Worm (Caenorhabditis elegans): Measurements from ENCODE around the gene aqp-6.

DNA sequence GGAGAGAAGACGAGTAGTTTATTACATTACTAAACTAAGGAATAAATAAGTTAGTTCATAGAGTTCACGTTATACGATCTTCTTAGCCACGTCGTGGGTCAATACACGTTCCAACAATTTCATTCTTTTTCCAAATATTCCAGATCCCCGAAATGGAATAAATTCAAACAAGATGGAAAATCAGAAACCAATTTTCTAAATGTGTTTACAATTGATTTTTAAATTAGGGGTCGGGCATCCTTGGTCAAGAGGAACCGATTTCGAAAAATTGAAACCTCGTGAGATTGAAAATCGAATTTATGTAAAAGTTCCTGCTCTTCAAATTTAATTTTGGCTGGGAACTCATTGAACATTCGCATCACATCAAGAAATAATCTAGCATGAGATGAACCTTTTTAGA is 36.5 kb downstream of the aqp-6 start:
- TF ChIP-seq D1046.2 (GFP tag; IDR thresholded peaks at IDR 0.05) (no peak), ceh-32 (tag; optimal IDR thresholded peaks at IDR 0.05; ENCODE audit: poor library complexity) (no peak), ama-1 (optimal IDR thresholded peaks at IDR 0.05) (no peak), saeg-2 (GFP tag; IDR thresholded peaks at IDR 0.05) (no peak), zag-1 (tag; optimal IDR thresholded peaks at IDR 0.05) (no peak), dve-1 (tag; optimal IDR thresholded peaks at IDR 0.05; ENCODE audit: insufficient read depth) (no peak), nhr-237 (tag; optimal IDR thresholded peaks at IDR 0.05) (no peak), spr-1 (tag; optimal IDR thresholded peaks at IDR 0.05) (no peak), nhr-28 (tag; optimal IDR thresholded peaks at IDR 0.05) (no peak), nhr-11 (tag; optimal IDR thresholded peaks at IDR 0.05) (no peak), lir-3 (tag; optimal IDR thresholded peaks at IDR 0.05) (no peak)
